Fruit fly (Drosophila melanogaster): ENCODE data around the gene fid.
A peak's percentile ranks its signal among the peaks of the same experiment; 100 is the strongest.

The fid gene

DNA sequence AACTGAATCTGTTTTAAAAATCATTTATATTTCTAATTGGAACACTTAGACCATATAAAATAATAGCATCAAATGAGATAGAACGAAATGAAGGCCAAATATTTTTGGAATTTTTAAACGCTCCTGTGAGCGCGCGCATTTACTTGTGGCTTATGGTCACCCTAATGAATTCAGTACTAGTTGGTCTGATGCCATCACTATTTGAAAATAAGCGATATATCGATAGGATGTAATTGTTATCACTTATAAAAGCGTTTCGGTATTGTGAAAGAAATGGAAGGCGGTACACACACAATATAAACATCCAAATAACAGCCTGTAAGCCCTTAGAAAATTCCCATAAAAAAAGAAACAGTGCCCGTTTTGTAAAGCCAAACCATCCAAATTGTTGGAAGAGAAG is 12.9 kb downstream of the fid start, which contains the start of gene Nf1 (continued):
- TF ChIP-seq phol (tag; optimal IDR thresholded peaks at IDR 0.05) (no peak), crol (GFP tag; IDR thresholded peaks at IDR 0.05) (no peak), Spps (tag; optimal IDR thresholded peaks at IDR 0.05) (no peak), tup (GFP tag; optimal IDR thresholded peaks at IDR 0.05) (no peak), Scr (GFP tag; IDR thresholded peaks at IDR 0.05; ENCODE audit: partially characterized antibody) (peak; percentile 85), Nf-YB (GFP tag; optimal IDR thresholded peaks at IDR 0.05) (no peak), CG15514 (GFP tag; optimal IDR thresholded peaks at IDR 0.05) (peak; percentile 80), CG18764 (GFP tag; optimal IDR thresholded peaks at IDR 0.05) (no peak), CG6765 (GFP tag; optimal IDR thresholded peaks at IDR 0.05) (no peak), CG3995 (GFP tag; optimal IDR thresholded peaks at IDR 0.05) (peak; percentile 86), Ravus (GFP tag; IDR thresholded peaks at IDR 0.05) (no peak), CG15696 (tag; optimal IDR thresholded peaks at IDR 0.05) (no peak), Sin3A (optimal IDR thresholded peaks at IDR 0.05) (no peak), ase (GFP tag; IDR thresholded peaks at IDR 0.05) (no peak), ara (GFP tag; IDR thresholded peaks at IDR 0.05) (no peak), HLH54F (GFP tag; optimal IDR thresholded peaks at IDR 0.05) (no peak), sc (optimal IDR thresholded peaks at IDR 0.05) (no peak), sc (GFP tag; optimal IDR thresholded peaks at IDR 0.05) (no peak)

DNA sequence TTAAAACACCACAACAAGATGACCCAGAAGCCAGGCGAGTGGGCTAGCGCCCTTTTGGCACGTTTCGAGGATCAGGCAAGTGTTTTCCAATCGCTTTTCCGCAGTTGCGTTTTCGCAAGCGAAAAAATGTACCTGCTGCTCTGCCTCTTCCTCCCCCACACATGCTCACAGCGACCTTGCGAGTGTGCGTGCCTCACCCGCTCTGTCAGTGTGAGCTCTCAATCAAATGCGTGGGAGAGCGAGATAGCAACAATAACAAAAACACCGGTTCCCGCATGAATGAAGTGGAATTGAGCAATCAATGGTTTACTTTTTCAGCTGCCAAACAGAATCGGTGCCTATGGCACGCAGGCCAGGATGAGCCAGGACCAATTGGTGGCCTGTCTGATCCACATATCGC is 13.4 kb downstream of the fid start:
- peak; percentile 43 for TF ChIP-seq D (optimal IDR thresholded peaks at IDR 0.05)
- TF ChIP-seq D (GFP tag; optimal IDR thresholded peaks at IDR 0.05), result no peak
- no peak for TF ChIP-seq Ada2b (GFP tag; IDR thresholded peaks at IDR 0.05)
- peak; percentile 9; the same call in 2 of the 3 replicates for TF ChIP-seq CG34224 (GFP tag; IDR thresholded peaks at IDR 0.05; ENCODE audit: partially characterized antibody)
- peak; percentile 63; the same call in 1 of the 2 replicates for TF ChIP-seq CG32767 (GFP tag; IDR thresholded peaks at IDR 0.05)
- TF ChIP-seq CG13424 (tag; optimal IDR thresholded peaks at IDR 0.05), result no peak
- peak; percentile 48; the same call in 1 of the 2 replicates for TF ChIP-seq crol (GFP tag; IDR thresholded peaks at IDR 0.05)
- TF ChIP-seq CG2199 (GFP tag; IDR thresholded peaks at IDR 0.05), result 0 out of 3 replicates have a peak, but pooled peaks have one; percentile 14
- no peak for TF ChIP-seq chn (GFP tag; optimal IDR thresholded peaks at IDR 0.05)
- no peak for TF ChIP-seq Bdp1 (GFP tag; optimal IDR thresholded peaks at IDR 0.05)
- TF ChIP-seq h (optimal IDR thresholded peaks at IDR 0.05), result no peak
- peak; percentile 42; the same call in 3 of the 4 replicates for TF ChIP-seq chinmo (GFP tag; IDR thresholded peaks at IDR 0.05; ENCODE audit: partially characterized antibody)
- no peak for TF ChIP-seq CG14014 (GFP tag; IDR thresholded peaks at IDR 0.05)
- peak; percentile 34 for TF ChIP-seq kni (GFP tag; optimal IDR thresholded peaks at IDR 0.05)
- TF ChIP-seq bcd (GFP tag; optimal IDR thresholded peaks at IDR 0.05), result no peak
- TF ChIP-seq chm (GFP tag; IDR thresholded peaks at IDR 0.05), result peak; percentile 6; the same call in 1 of the 2 replicates
- peak; percentile 96 for TF ChIP-seq cg (GFP tag; optimal IDR thresholded peaks at IDR 0.05)
- no peak for TF ChIP-seq CG11247 (GFP tag; IDR thresholded peaks at IDR 0.05)
- TF ChIP-seq HLHmδ (GFP tag; optimal IDR thresholded peaks at IDR 0.05), result peak; percentile 85
- 0 out of 2 replicates have a peak, but pooled peaks have one; percentile 30 for TF ChIP-seq Atf6 (GFP tag; IDR thresholded peaks at IDR 0.05)
- TF ChIP-seq pum (GFP tag; optimal IDR thresholded peaks at IDR 0.05), result no peak
- TF ChIP-seq stc (GFP tag; IDR thresholded peaks at IDR 0.05), result no peak
- TF ChIP-seq lola (GFP tag; optimal IDR thresholded peaks at IDR 0.05), result peak in 1 of 3 experiments; percentile 23
- TF ChIP-seq rib (GFP tag; IDR thresholded peaks at IDR 0.05), result peak; percentile 17; the same call in 1 of the 2 replicates
- peak; percentile 16; the same call in 1 of the 2 replicates for TF ChIP-seq bbx (GFP tag; IDR thresholded peaks at IDR 0.05; ENCODE audit: partially characterized antibody)
- no peak for TF ChIP-seq CG12155 (GFP tag; optimal IDR thresholded peaks at IDR 0.05)
- no peak for TF ChIP-seq CG9609 (GFP tag; optimal IDR thresholded peaks at IDR 0.05)
- no peak for TF ChIP-seq cato (GFP tag; optimal IDR thresholded peaks at IDR 0.05; ENCODE audit: borderline replicate concordance)
- TF ChIP-seq Dek (tag; optimal IDR thresholded peaks at IDR 0.05), result no peak
- peak; percentile 92 for TF ChIP-seq CG17385 (GFP tag; optimal IDR thresholded peaks at IDR 0.05)
- no peak for TF ChIP-seq CoRest (tag; optimal IDR thresholded peaks at IDR 0.05)
- TF ChIP-seq p53 (GFP tag; optimal IDR thresholded peaks at IDR 0.05), result no peak
- TF ChIP-seq CG10321 (GFP tag; IDR thresholded peaks at IDR 0.05), result peak; percentile 62; the same call in 1 of the 2 replicates
- peak; percentile 76 for TF ChIP-seq sr (GFP tag; IDR thresholded peaks at IDR 0.05)
